Worm (Caenorhabditis elegans): Measurements from ENCODE around the gene F01F1.15.
A peak's percentile ranks its signal among the peaks of the same experiment; 100 is the strongest.

The F01F1.15 gene

ce11 chrIII:5859008-5859407 lies 10.3 kb downstream of the F01F1.15 start, which contains the start of gene dpf-4:
TSS of gene dpf-4 (plus strand) at chrIII:5859308.
- TF ChIP-seq lin-13 (tag; optimal IDR thresholded peaks at IDR 0.05) (no peak), elt-3 (tag; optimal IDR thresholded peaks at IDR 0.05) (no peak), nhr-12 (tag; optimal IDR thresholded peaks at IDR 0.05) (no peak), sem-2 (GFP tag; optimal IDR thresholded peaks at IDR 0.05) (no peak), mls-2 (tag; optimal IDR thresholded peaks at IDR 0.05) (no peak), cnd-1 (tag; optimal IDR thresholded peaks at IDR 0.05) (no peak), sptf-1 (tag; optimal IDR thresholded peaks at IDR 0.05) (no peak), tbx-8 (GFP tag; optimal IDR thresholded peaks at IDR 0.05) (no peak), snpc-4 (tag; optimal IDR thresholded peaks at IDR 0.05) (no peak), ham-2 (GFP tag; optimal IDR thresholded peaks at IDR 0.05) (no peak)

DNA sequence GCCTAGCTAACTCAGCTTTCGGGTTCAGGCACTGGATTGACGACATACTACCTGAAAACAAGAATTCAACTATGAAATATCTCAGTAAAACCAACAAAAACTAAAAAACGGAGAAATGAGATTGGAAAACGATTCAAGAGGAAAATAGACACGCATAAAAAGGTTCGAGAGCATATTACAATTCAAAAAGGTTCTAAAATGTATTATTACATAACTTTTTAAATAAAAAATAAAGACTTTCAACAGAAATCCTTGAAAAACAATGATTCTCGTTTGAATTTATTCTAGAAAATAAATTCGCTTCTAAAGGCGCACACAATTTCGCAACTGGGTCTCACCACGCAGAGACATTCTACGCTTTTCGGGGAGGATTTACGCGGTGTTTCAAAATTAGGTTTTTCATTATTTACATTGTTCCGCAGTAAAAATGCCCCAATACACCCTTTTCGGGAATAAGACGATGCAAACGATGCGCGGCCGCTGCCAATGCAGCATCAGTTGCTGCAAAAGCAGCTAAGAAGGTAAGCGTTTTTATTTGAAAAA lies 13.6 kb downstream of the F01F1.15 start, which contains the start of the genes cct-6 and alh-9:
TSS of gene cct-6 (minus strand) at position 51 of the 543 bp plus-strand sequence.
TSS of gene alh-9 (plus strand) at position 382 of the 543 bp plus-strand sequence.
- TF ChIP-seq ceh-43 (GFP tag; optimal IDR thresholded peaks at IDR 0.05) (no peak), sptf-1 (tag; optimal IDR thresholded peaks at IDR 0.05) (no peak), mep-1 (tag; optimal IDR thresholded peaks at IDR 0.05) (peak; percentile 89), unc-62 (GFP tag; optimal IDR thresholded peaks at IDR 0.05) (no peak), ces-1 (GFP tag; optimal IDR thresholded peaks at IDR 0.05) (peak; percentile 84), lin-13 (tag; optimal IDR thresholded peaks at IDR 0.05) (peak; percentile 60), hlh-1 (tag; optimal IDR thresholded peaks at IDR 0.05) (peak; percentile 49), unc-120 (tag; optimal IDR thresholded peaks at IDR 0.05; ENCODE audit: poor library complexity, severe bottlenecking) (peak; percentile 80), ceh-39 (tag; optimal IDR thresholded peaks at IDR 0.05) (peak; percentile 44), lsy-2 (tag; optimal IDR thresholded peaks at IDR 0.05) (peak; percentile 83), nhr-237 (tag; optimal IDR thresholded peaks at IDR 0.05) (peak; percentile 75), pha-4 (tag; optimal IDR thresholded peaks at IDR 0.05) (peak; percentile 87), ceh-83 (GFP tag; optimal IDR thresholded peaks at IDR 0.05) (no peak)

ce11 chrIII:5853240-5853639 lies 16.1 kb downstream of the F01F1.15 start, which contains the start of gene ddx-23:
TSS of gene ddx-23 (minus strand) at chrIII:5853269.
- no peak for TF ChIP-seq unc-120 (tag; optimal IDR thresholded peaks at IDR 0.05; ENCODE audit: poor library complexity, severe bottlenecking)
- TF ChIP-seq mep-1 (tag; optimal IDR thresholded peaks at IDR 0.05), result no peak
- TF ChIP-seq bed-3 (GFP tag; optimal IDR thresholded peaks at IDR 0.05), result no peak
- TF ChIP-seq sptf-1 (tag; optimal IDR thresholded peaks at IDR 0.05), result no peak
- TF ChIP-seq M03D4.4 (tag; optimal IDR thresholded peaks at IDR 0.05), result no peak
- TF ChIP-seq ces-1 (GFP tag; optimal IDR thresholded peaks at IDR 0.05), result peak; percentile 57
- TF ChIP-seq tbx-8 (GFP tag; optimal IDR thresholded peaks at IDR 0.05), result no peak
- no peak for TF ChIP-seq mls-2 (tag; optimal IDR thresholded peaks at IDR 0.05)
- no peak for TF ChIP-seq ceh-83 (GFP tag; optimal IDR thresholded peaks at IDR 0.05)

- TF ChIP-seq snpc-4 (tag; optimal IDR thresholded peaks at IDR 0.05), result no peak
- TF ChIP-seq bed-3 (GFP tag; optimal IDR thresholded peaks at IDR 0.05), result no peak
- no peak for TF ChIP-seq mep-1 (tag; optimal IDR thresholded peaks at IDR 0.05)
- TF ChIP-seq unc-39 (tag; optimal IDR thresholded peaks at IDR 0.05), result no peak
- TF ChIP-seq ces-1 (GFP tag; optimal IDR thresholded peaks at IDR 0.05), result peak; percentile 39
- no peak for TF ChIP-seq blmp-1 (tag; optimal IDR thresholded peaks at IDR 0.05)
Observed at ce11 chrIII:5846412-5846811, 22.9 kb downstream of the F01F1.15 start.

ce11 chrIII:5845483-5845882 lies 23.8 kb downstream of the F01F1.15 start:
- TF ChIP-seq nhr-2 (tag; optimal IDR thresholded peaks at IDR 0.05), result no peak
- TF ChIP-seq ces-1 (GFP tag; optimal IDR thresholded peaks at IDR 0.05), result peak; percentile 85

DNA sequence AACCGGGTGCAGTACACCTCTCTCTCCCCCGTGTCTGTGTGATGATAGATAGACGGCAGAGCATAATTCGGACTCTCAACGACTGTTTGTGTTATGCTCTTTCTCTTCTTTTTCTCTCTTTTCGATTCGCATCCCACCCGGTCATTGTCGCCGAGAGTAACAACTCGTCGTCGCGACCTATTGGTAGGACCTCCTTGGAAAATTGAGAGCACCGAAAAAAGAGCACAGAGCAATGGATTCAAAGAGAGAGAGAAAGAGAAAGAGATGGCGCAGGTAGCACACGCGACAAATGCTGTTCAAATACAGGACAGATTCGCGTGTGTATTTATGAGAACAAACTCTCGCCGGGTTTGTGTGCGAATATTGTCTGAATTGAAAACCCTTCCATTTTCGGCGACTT lies 25.7 kb downstream of the F01F1.15 start:
- no peak for TF ChIP-seq unc-120 (tag; optimal IDR thresholded peaks at IDR 0.05; ENCODE audit: poor library complexity, severe bottlenecking)
- TF ChIP-seq elt-3 (tag; optimal IDR thresholded peaks at IDR 0.05), result no peak
- no peak for TF ChIP-seq nhr-28 (tag; optimal IDR thresholded peaks at IDR 0.05)
- TF ChIP-seq unc-62 (GFP tag; optimal IDR thresholded peaks at IDR 0.05), result no peak
- TF ChIP-seq hlh-1 (tag; optimal IDR thresholded peaks at IDR 0.05), result no peak
- TF ChIP-seq cnd-1 (tag; optimal IDR thresholded peaks at IDR 0.05), result no peak
- TF ChIP-seq nhr-76 (tag; optimal IDR thresholded peaks at IDR 0.05), result no peak
- no peak for TF ChIP-seq tbx-8 (GFP tag; optimal IDR thresholded peaks at IDR 0.05)
- no peak for TF ChIP-seq flh-1 (GFP tag; optimal IDR thresholded peaks at IDR 0.05)
- no peak for TF ChIP-seq ceh-83 (GFP tag; optimal IDR thresholded peaks at IDR 0.05)
- no peak for TF ChIP-seq blmp-1 (tag; optimal IDR thresholded peaks at IDR 0.05)

Data from whole organism, mixed stage, embryonic.